Fruit fly (Drosophila melanogaster) whole organism, pupa: ENCODE data around the gene CG34323.

Source experiments
- CG10348 ChIP-seq: fragments of 200-800 bp; sonication (Bioruptor generic); IDR thresholded peaks from 2 replicates; pipeline ENCODE4 v1.3.6; 2022; ENCODE audit warnings: missing biosample characterization, missing genetic modification characterization
- CG12605 ChIP-seq: fragments of 200-800 bp; sonication (Bioruptor generic); IDR thresholded peaks from 2 replicates; pipeline ENCODE4 v1.3.6; 2022; ENCODE audit warnings: missing biosample characterization, missing genetic modification characterization
- CG13204 ChIP-seq: fragments of 200-800 bp; sonication (Bioruptor generic); optimal IDR thresholded peaks from 2 replicates; lab custom pipeline; 2018; ENCODE audit warnings: missing biosample characterization, mild to moderate bottlenecking, missing genetic modification characterization, moderate library complexity
- CG14655 ChIP-seq: fragments of 200-800 bp; sonication (Bioruptor generic); optimal IDR thresholded peaks from 3 replicates; lab custom pipeline; 2017; ENCODE audit warnings: mild to moderate bottlenecking, missing biosample characterization, missing genetic modification reagents, missing genetic modification characterization
- CG15710 ChIP-seq: fragments of 200-800 bp; sonication (Bioruptor generic); optimal IDR thresholded peaks from 2 replicates; lab custom pipeline; 2018; ENCODE audit warnings: missing biosample characterization, mild to moderate bottlenecking, missing genetic modification characterization, moderate library complexity
- CG17806 ChIP-seq: fragments of 200-800 bp; sonication (Bioruptor generic); optimal IDR thresholded peaks from 2 replicates; lab custom pipeline; 2018; ENCODE audit warnings: missing biosample characterization, mild to moderate bottlenecking, missing genetic modification characterization, moderate library complexity
- CG32121 ChIP-seq: fragments of 200-800 bp; sonication (Bioruptor generic); IDR thresholded peaks from 2 replicates; pipeline ENCODE4 v1.3.6; 2022; ENCODE audit warnings: missing biosample characterization, missing genetic modification characterization
- CG34367 ChIP-seq: fragments of 200-800 bp; sonication (Bioruptor generic); optimal IDR thresholded peaks from 2 replicates; lab custom pipeline; 2018; ENCODE audit warnings: missing biosample characterization, mild to moderate bottlenecking, missing genetic modification characterization
- CG4496 ChIP-seq: fragments of 200-800 bp; sonication (Bioruptor generic); IDR thresholded peaks from 3 replicates; pipeline ENCODE4 v1.3.6; 2022; ENCODE audit warnings: missing biosample characterization, missing genetic modification characterization
- CG8159 ChIP-seq: fragments of 200-800 bp; sonication (Bioruptor generic); optimal IDR thresholded peaks from 3 replicates; lab custom pipeline; 2018; ENCODE audit warnings: missing biosample characterization, mild to moderate bottlenecking, missing genetic modification characterization, moderate library complexity
- CG8301 ChIP-seq: fragments of 200-800 bp; sonication (Bioruptor generic); optimal IDR thresholded peaks from 2 replicates; lab custom pipeline; 2018; ENCODE audit warnings: missing biosample characterization, mild to moderate bottlenecking, missing genetic modification characterization
- CG9948 ChIP-seq: fragments of 200-800 bp; sonication (Bioruptor generic); optimal IDR thresholded peaks from 2 replicates; lab custom pipeline; 2018; ENCODE audit warnings: missing biosample characterization, mild to moderate bottlenecking, missing genetic modification characterization, moderate library complexity
- D1 ChIP-seq: fragments of 200-800 bp; sonication (Bioruptor generic); optimal IDR thresholded peaks from 2 replicates; lab custom pipeline; 2018; ENCODE audit warnings: missing biosample characterization, mild to moderate bottlenecking, missing genetic modification characterization, moderate library complexity
- EcR ChIP-seq: fragments of 200-800 bp; sonication (Bioruptor generic); optimal IDR thresholded peaks from 3 replicates; lab custom pipeline; 2019; ENCODE audit warnings: missing biosample characterization, missing genetic modification characterization, mild to moderate bottlenecking, moderate library complexity, missing genetic modification reagents
- Ets98B ChIP-seq: fragments of 200-800 bp; sonication (Bioruptor generic); IDR thresholded peaks from 2 replicates; pipeline ENCODE4 v1.3.6; 2022; ENCODE audit warnings: missing biosample characterization, missing genetic modification characterization
- Pif1A ChIP-seq: fragments of 200-800 bp; sonication (Bioruptor generic); optimal IDR thresholded peaks from 3 replicates; lab custom pipeline; 2016; ENCODE audit warnings: missing biosample characterization, missing genetic modification characterization
- Pif1B ChIP-seq: fragments of 200-800 bp; sonication (Bioruptor generic); optimal IDR thresholded peaks from 3 replicates; lab custom pipeline; 2016; ENCODE audit warnings: missing biosample characterization, missing genetic modification characterization
- Snoo ChIP-seq: fragments of 200-800 bp; sonication (Bioruptor generic); optimal IDR thresholded peaks from 3 replicates; lab custom pipeline; 2017; ENCODE audit warnings: missing biosample characterization, mild to moderate bottlenecking, missing genetic modification characterization, inconsistent platforms
- fd96Ca ChIP-seq: fragments of 200-800 bp; sonication (Bioruptor generic); IDR thresholded peaks from 3 replicates; pipeline ENCODE4 v1.3.6; 2022; ENCODE audit warnings: missing biosample characterization, missing genetic modification characterization
- gl ChIP-seq: fragments of 200-800 bp; sonication (Bioruptor generic); optimal IDR thresholded peaks from 2 replicates; lab custom pipeline; 2018; ENCODE audit warnings: missing biosample characterization, mild to moderate bottlenecking, missing genetic modification characterization
- rn ChIP-seq: fragments of 200-800 bp; sonication (Bioruptor generic); IDR thresholded peaks from 2 replicates; pipeline ENCODE4 v1.3.6; 2022; ENCODE audit warnings: missing biosample characterization, missing genetic modification characterization

The CG34323 gene

dm6 chrX:12034713-12035112, 35.5 kb upstream of the CG34323 start:
- TF ChIP-seq fd96Ca (GFP tag; lab: Robert Waterston, UW) = no peak
- no peak for TF ChIP-seq CG17806 (tag; lab: Kevin White, UChicago)
- no peak for TF ChIP-seq Snoo (tag; lab: Kevin White, UChicago)
- no peak for TF ChIP-seq CG8159 (tag; lab: Kevin White, UChicago)
- TF ChIP-seq CG34367 = no peak
- TF ChIP-seq gl = no peak
- no peak for TF ChIP-seq CG10348 (GFP tag; lab: Robert Waterston, UW)
- no peak for TF ChIP-seq CG12605 (GFP tag; lab: Robert Waterston, UW)
- TF ChIP-seq CG15710 (tag; lab: Kevin White, UChicago) = no peak
- TF ChIP-seq CG9948 (tag; lab: Kevin White, UChicago) = no peak
- TF ChIP-seq CG4496 (GFP tag; lab: Robert Waterston, UW) = no peak
- TF ChIP-seq EcR (GFP tag; lab: Kevin White, UChicago) = no peak
- TF ChIP-seq Ets98B (GFP tag; lab: Robert Waterston, UW) = no peak
- TF ChIP-seq D1 (tag; lab: Kevin White, UChicago) = no peak
- TF ChIP-seq CG32121 (GFP tag; lab: Robert Waterston, UW) = no peak
- no peak for TF ChIP-seq CG14655 (GFP tag; lab: Kevin White, UChicago)
- TF ChIP-seq Pif1A (GFP tag; lab: Kevin White, UChicago) = no peak
- no peak for TF ChIP-seq CG13204
- no peak for TF ChIP-seq CG8301 (tag; lab: Kevin White, UChicago)

dm6 chrX:12035207-12035606, 35.0 kb upstream of the CG34323 start:
- TF ChIP-seq CG32121 (GFP tag; lab: Robert Waterston, UW) = no peak
- TF ChIP-seq CG14655 (GFP tag; lab: Kevin White, UChicago) = no peak
- TF ChIP-seq CG8159 (tag; lab: Kevin White, UChicago) = no peak
- no peak for TF ChIP-seq CG13204
- no peak for TF ChIP-seq Pif1B (GFP tag; lab: Kevin White, UChicago)
- TF ChIP-seq CG9948 (tag; lab: Kevin White, UChicago) = no peak
- no peak for TF ChIP-seq CG34367
- no peak for TF ChIP-seq fd96Ca (GFP tag; lab: Robert Waterston, UW)
- TF ChIP-seq rn = no peak
- no peak for TF ChIP-seq D1 (tag; lab: Kevin White, UChicago)
- no peak for TF ChIP-seq EcR (GFP tag; lab: Kevin White, UChicago)
- no peak for TF ChIP-seq CG15710 (tag; lab: Kevin White, UChicago)
- no peak for TF ChIP-seq gl
- TF ChIP-seq, all 21 proteins: peak for 0

- TF ChIP-seq EcR (GFP tag; lab: Kevin White, UChicago) = no peak
- TF ChIP-seq CG12605 (GFP tag; lab: Robert Waterston, UW) = no peak
- TF ChIP-seq gl = no peak
- no peak for TF ChIP-seq rn
- TF ChIP-seq fd96Ca (GFP tag; lab: Robert Waterston, UW) = no peak
- TF ChIP-seq CG4496 (GFP tag; lab: Robert Waterston, UW) = no peak
- no peak for TF ChIP-seq CG15710 (tag; lab: Kevin White, UChicago)
- no peak for TF ChIP-seq CG10348 (GFP tag; lab: Robert Waterston, UW)
- TF ChIP-seq Ets98B (GFP tag; lab: Robert Waterston, UW) = no peak
- TF ChIP-seq CG34367 = no peak
- no peak for TF ChIP-seq CG32121 (GFP tag; lab: Robert Waterston, UW)
- no peak for TF ChIP-seq CG8301 (tag; lab: Kevin White, UChicago)
- TF ChIP-seq CG8159 (tag; lab: Kevin White, UChicago) = no peak
- TF ChIP-seq CG9948 (tag; lab: Kevin White, UChicago) = no peak
- no peak for TF ChIP-seq Pif1B (GFP tag; lab: Kevin White, UChicago)
- TF ChIP-seq Snoo (tag; lab: Kevin White, UChicago) = no peak
- TF ChIP-seq CG13204 = no peak
- no peak for TF ChIP-seq CG14655 (GFP tag; lab: Kevin White, UChicago)
- TF ChIP-seq Pif1A (GFP tag; lab: Kevin White, UChicago) = no peak
- TF ChIP-seq D1 (tag; lab: Kevin White, UChicago) = no peak
Observed at dm6 chrX:12043398-12043797, 26.8 kb upstream of the CG34323 start, which contains the start of gene Ten-a. Gene Ten-a (plus strand): TSS chrX:12043698.

dm6 chrX:12050292-12050691, 19.9 kb upstream of the CG34323 start:
- no peak for TF ChIP-seq CG17806 (tag; lab: Kevin White, UChicago)

- TF ChIP-seq CG9948 (tag; lab: Kevin White, UChicago) (no peak), CG8159 (tag; lab: Kevin White, UChicago) (no peak), CG8301 (tag; lab: Kevin White, UChicago) (no peak), Pif1A (GFP tag; lab: Kevin White, UChicago) (no peak), CG34367 (no peak), Pif1B (GFP tag; lab: Kevin White, UChicago) (no peak), CG10348 (GFP tag; lab: Robert Waterston, UW) (no peak), Ets98B (GFP tag; lab: Robert Waterston, UW) (no peak), CG4496 (GFP tag; lab: Robert Waterston, UW) (no peak), fd96Ca (GFP tag; lab: Robert Waterston, UW) (no peak), rn (no peak)
Observed at dm6 chrX:12056535-12056934, 13.7 kb upstream of the CG34323 start, which contains the start of gene Uch-L5R. Gene Uch-L5R (minus strand): TSS chrX:12056635.

dm6 chrX:12059495-12059894, 10.7 kb upstream of the CG34323 start, which contains the start of gene Muc11A:
Gene Muc11A (plus strand): TSS chrX:12059795.
- TF ChIP-seq CG10348 (GFP tag; lab: Robert Waterston, UW) (no peak), CG12605 (GFP tag; lab: Robert Waterston, UW) (no peak), Snoo (tag; lab: Kevin White, UChicago) (no peak), gl (no peak), CG14655 (GFP tag; lab: Kevin White, UChicago) (no peak), D1 (tag; lab: Kevin White, UChicago) (no peak), CG8301 (tag; lab: Kevin White, UChicago) (no peak), rn (no peak), Pif1B (GFP tag; lab: Kevin White, UChicago) (no peak)
